ENCODE assay signal across 5 worm cellular contexts in the genomic region with DNA sequence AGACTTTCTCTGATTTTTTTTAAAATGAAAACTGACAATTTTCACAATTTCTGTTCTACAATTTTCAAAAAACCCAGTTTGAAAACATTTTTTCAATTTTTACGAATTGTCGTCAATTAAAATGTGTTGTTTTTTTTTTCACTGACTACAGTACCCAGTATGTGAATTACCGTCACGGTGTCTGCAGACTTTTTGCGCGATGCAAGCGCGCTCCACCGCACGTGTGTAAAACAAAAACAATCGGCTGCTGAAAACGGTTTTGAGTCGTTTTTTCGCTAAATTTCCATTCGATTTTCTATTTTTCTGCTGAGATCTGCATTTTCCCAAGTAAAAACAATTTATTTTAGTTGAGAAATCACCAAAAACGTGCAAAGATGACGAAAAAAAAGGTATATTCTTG.
TF ChIP-seq lines count a peak whose summit lies in the region.

No protein-coding gene starts in this region.

TF ChIP-seq in whole organism, L1 larva, 84 proteins besides CTCF, POLR2A, EP300 and RAD21 (continues in another document):
- peak; percentile 83 for TF ChIP-seq aha-1 (tag; optimal IDR thresholded peaks at IDR 0.05; lab: Kevin White, UChicago)
- peak in 1 of 2 experiments; percentile 94 for TF ChIP-seq mdl-1 (tag; optimal IDR thresholded peaks at IDR 0.05; lab: Kevin White, UChicago)
- peak; percentile 93 to 96 (median 94) for TF ChIP-seq dpl-1 (GFP tag; optimal IDR thresholded peaks at IDR 0.05; lab: Kevin White, UChicago)
- peak; percentile 94 for TF ChIP-seq elt-2 (tag; optimal IDR thresholded peaks at IDR 0.05; lab: Kevin White, UChicago)
- TF ChIP-seq hlh-4 (tag; optimal IDR thresholded peaks at IDR 0.05; lab: Kevin White, UChicago): peak; percentile 35
- peak; percentile 97 for TF ChIP-seq pax-3 (tag; optimal IDR thresholded peaks at IDR 0.05; lab: Kevin White, UChicago)
- TF ChIP-seq sup-37 (GFP tag; optimal IDR thresholded peaks at IDR 0.05; lab: Kevin White, UChicago): peak; percentile 88
- TF ChIP-seq C16A3.4 (tag; optimal IDR thresholded peaks at IDR 0.05; lab: Kevin White, UChicago): peak; percentile 98
- TF ChIP-seq nhr-76 (tag; optimal IDR thresholded peaks at IDR 0.05; lab: Kevin White, UChicago): peak; percentile 53
- TF ChIP-seq fkh-8 (tag; optimal IDR thresholded peaks at IDR 0.05; lab: Kevin White, UChicago): peak; percentile 99
- peak; percentile 99 for TF ChIP-seq hpl-2 (GFP tag; optimal IDR thresholded peaks at IDR 0.05; lab: Kevin White, UChicago)
- peak; percentile 98 for TF ChIP-seq efl-1 (optimal IDR thresholded peaks at IDR 0.05; lab: Kevin White, UChicago)
- TF ChIP-seq efl-1 (GFP tag; optimal IDR thresholded peaks at IDR 0.05 in 1 of 2; lab: Kevin White, UChicago): peak; percentile 91 to 99
- peak; percentile 97 for TF ChIP-seq lin-14 (GFP tag; optimal IDR thresholded peaks at IDR 0.05; lab: Kevin White, UChicago)
- TF ChIP-seq elt-3 (tag; optimal IDR thresholded peaks at IDR 0.05; lab: Kevin White, UChicago): peak; percentile 48 to 98 (median 89)
- TF ChIP-seq isw-1 (GFP tag; IDR thresholded peaks at IDR 0.05; lab: Robert Waterston, UW): peak; percentile 98
- TF ChIP-seq skn-1 (tag; optimal IDR thresholded peaks at IDR 0.05; lab: Kevin White, UChicago): peak; percentile 86

TF ChIP-seq in whole organism, L3 larva, 47 proteins besides CTCF, POLR2A, EP300 and RAD21 (continues in another document):
- TF ChIP-seq ztf-11 (tag; optimal IDR thresholded peaks at IDR 0.05; lab: Kevin White, UChicago) (no peak), daf-12 (tag; optimal IDR thresholded peaks at IDR 0.05; lab: Kevin White, UChicago) (peak; percentile 38), elt-2 (tag; optimal IDR thresholded peaks at IDR 0.05; lab: Kevin White, UChicago) (peak; percentile 88), aly-2 (tag; optimal IDR thresholded peaks at IDR 0.05; lab: Kevin White, UChicago) (peak; percentile 67), lsy-12 (tag; optimal IDR thresholded peaks at IDR 0.05; lab: Kevin White, UChicago) (peak; percentile 99), eor-1 (tag; optimal IDR thresholded peaks at IDR 0.05; lab: Kevin White, UChicago) (no peak), nhr-237 (tag; optimal IDR thresholded peaks at IDR 0.05; lab: Kevin White, UChicago) (peak; percentile 28), ceh-9 (tag; optimal IDR thresholded peaks at IDR 0.05; lab: Kevin White, UChicago) (no peak), unc-39 (tag; optimal IDR thresholded peaks at IDR 0.05; lab: Kevin White, UChicago) (peak; percentile 13), lin-39 (tag; optimal IDR thresholded peaks at IDR 0.05; lab: Kevin White, UChicago) (peak; percentile 94), nfya-1 (tag; optimal IDR thresholded peaks at IDR 0.05; lab: Kevin White, UChicago; ENCODE audit: insufficient read depth) (peak; percentile 99), ceh-16 (tag; optimal IDR thresholded peaks at IDR 0.05; lab: Kevin White, UChicago) (no peak), nhr-28 (tag; optimal IDR thresholded peaks at IDR 0.05; lab: Kevin White, UChicago) (peak; percentile 74), fkh-10 (GFP tag; optimal IDR thresholded peaks at IDR 0.05; lab: Kevin White, UChicago) (peak; percentile 90), ceh-82 (tag; optimal IDR thresholded peaks at IDR 0.05; lab: Kevin White, UChicago) (peak; percentile 92), mdl-1 (tag; optimal IDR thresholded peaks at IDR 0.05; lab: Kevin White, UChicago) (peak; percentile 57), ceh-28 (tag; optimal IDR thresholded peaks at IDR 0.05; lab: Kevin White, UChicago) (peak; percentile 90), nhr-12 (tag; optimal IDR thresholded peaks at IDR 0.05; lab: Kevin White, UChicago) (no peak)

TF ChIP-seq in whole organism, early embryonic, 17 proteins besides CTCF, POLR2A, EP300 and RAD21:
- peak; percentile 51; the same call in 1 of the 2 replicates for TF ChIP-seq pes-1 (GFP tag; IDR thresholded peaks at IDR 0.05; lab: Robert Waterston, UW)
- peak; percentile 1 for TF ChIP-seq hmg-4 (GFP tag; optimal IDR thresholded peaks at IDR 0.05; lab: Kevin White, UChicago)
- TF ChIP-seq scrt-1 (GFP tag; IDR thresholded peaks at IDR 0.05; lab: Robert Waterston, UW): no peak
- peak; percentile 76 for TF ChIP-seq F13C5.2 (tag; optimal IDR thresholded peaks at IDR 0.05; lab: Kevin White, UChicago)
TF ChIP-seq in whole organism, early embryonic: peak in this region for 3.

TF ChIP-seq in whole organism, midembryonic, 9 proteins besides CTCF, POLR2A, EP300 and RAD21:
- TF ChIP-seq T22C8.4 (GFP tag; IDR thresholded peaks at IDR 0.05; lab: Robert Waterston, UW) (no peak), ztf-23 (GFP tag; IDR thresholded peaks at IDR 0.05; lab: Robert Waterston, UW) (peak; percentile 77), cog-1 (tag; optimal IDR thresholded peaks at IDR 0.05; lab: Kevin White, UChicago) (peak; percentile 59), med-1 (GFP tag; optimal IDR thresholded peaks at IDR 0.05; lab: Kevin White, UChicago; ENCODE audit: insufficient read depth) (no peak), ztf-29 (GFP tag; IDR thresholded peaks at IDR 0.05; lab: Robert Waterston, UW) (no peak), flt-1 (GFP tag; IDR thresholded peaks at IDR 0.05; lab: Robert Waterston, UW) (0 out of 2 replicates have a peak, but pooled peaks have one; percentile 9), tab-1 (GFP tag; IDR thresholded peaks at IDR 0.05; lab: Robert Waterston, UW) (no peak), klf-2 (GFP tag; conservative IDR thresholded peaks at IDR 0.05; lab: Robert Waterston, UW) (no peak), ref-1 (GFP tag; conservative IDR thresholded peaks at IDR 0.05; lab: Robert Waterston, UW) (no peak)

TF ChIP-seq in whole organism, young adult, 124 proteins besides CTCF, POLR2A, EP300 and RAD21 (continues in another document):
- TF ChIP-seq egl-44 (GFP tag; IDR thresholded peaks at IDR 0.05; lab: Robert Waterston, UW): no peak
- TF ChIP-seq madf-8 (GFP tag; conservative IDR thresholded peaks at IDR 0.05; lab: Robert Waterston, UW): peak; percentile 57
- TF ChIP-seq unc-130 (GFP tag; optimal IDR thresholded peaks at IDR 0.05; lab: Kevin White, UChicago): peak; percentile 57
- TF ChIP-seq F49E8.2 (tag; optimal IDR thresholded peaks at IDR 0.05; lab: Kevin White, UChicago; ENCODE audit: insufficient read depth): peak; percentile 83
- peak; percentile 89 for TF ChIP-seq madf-10 (tag; optimal IDR thresholded peaks at IDR 0.05; lab: Kevin White, UChicago)
- 0 out of 2 replicates have a peak, but pooled peaks have one; percentile 18 for TF ChIP-seq lag-1 (GFP tag; IDR thresholded peaks at IDR 0.05; lab: Robert Waterston, UW)
- TF ChIP-seq efl-1 (GFP tag; optimal IDR thresholded peaks at IDR 0.05; lab: Kevin White, UChicago): peak; percentile 82
- TF ChIP-seq C06A6.2 (GFP tag; conservative IDR thresholded peaks at IDR 0.05; lab: Robert Waterston, UW): peak; percentile 94
- TF ChIP-seq ceh-91 (GFP tag; IDR thresholded peaks at IDR 0.05; lab: Robert Waterston, UW): peak; percentile 93
- peak; percentile 96 for TF ChIP-seq B0336.3 (GFP tag; IDR thresholded peaks at IDR 0.05; lab: Robert Waterston, UW)
- no peak for TF ChIP-seq fkh-3 (tag; optimal IDR thresholded peaks at IDR 0.05; lab: Kevin White, UChicago)
- peak; percentile 10 for TF ChIP-seq zim-3 (tag; optimal IDR thresholded peaks at IDR 0.05; lab: Kevin White, UChicago)
- peak; percentile 96 for TF ChIP-seq Y53G8AR.9 (GFP tag; conservative IDR thresholded peaks at IDR 0.05; lab: Robert Waterston, UW)
- peak; percentile 82 for TF ChIP-seq atf-7 (tag; optimal IDR thresholded peaks at IDR 0.05; lab: Kevin White, UChicago)
- peak; percentile 63 for TF ChIP-seq nhr-80 (tag; optimal IDR thresholded peaks at IDR 0.05; lab: Kevin White, UChicago)
- peak; percentile 97 for TF ChIP-seq lin-54 (GFP tag; optimal IDR thresholded peaks at IDR 0.05; lab: Kevin White, UChicago)
- TF ChIP-seq xnd-1 (tag; optimal IDR thresholded peaks at IDR 0.05; lab: Kevin White, UChicago): peak; percentile 36
- no peak for TF ChIP-seq sptf-2 (GFP tag; optimal IDR thresholded peaks at IDR 0.05; lab: Kevin White, UChicago)
- no peak for TF ChIP-seq dpff-1 (tag; optimal IDR thresholded peaks at IDR 0.05; lab: Kevin White, UChicago)
- peak; percentile 95 for TF ChIP-seq ZK185.1 (tag; optimal IDR thresholded peaks at IDR 0.05; lab: Kevin White, UChicago; ENCODE audit: poor library complexity, severe bottlenecking)
- TF ChIP-seq rcor-1 (GFP tag; IDR thresholded peaks at IDR 0.05; lab: Robert Waterston, UW): peak; percentile 93
- TF ChIP-seq bed-1 (GFP tag; IDR thresholded peaks at IDR 0.05; lab: Robert Waterston, UW): no peak
- TF ChIP-seq hmg-20 (GFP tag; IDR thresholded peaks at IDR 0.05; lab: Robert Waterston, UW): peak; percentile 80
- peak; percentile 75 for TF ChIP-seq snpc-3.4 (tag; optimal IDR thresholded peaks at IDR 0.05; lab: Kevin White, UChicago)
- no peak for TF ChIP-seq egrh-3 (GFP tag; IDR thresholded peaks at IDR 0.05; lab: Robert Waterston, UW)
- peak; percentile 38 for TF ChIP-seq F52B5.7 (tag; optimal IDR thresholded peaks at IDR 0.05; lab: Kevin White, UChicago)
- TF ChIP-seq mxl-1 (tag; optimal IDR thresholded peaks at IDR 0.05; lab: Kevin White, UChicago): no peak
- peak; percentile 92 for TF ChIP-seq repo-1 (tag; optimal IDR thresholded peaks at IDR 0.05; lab: Kevin White, UChicago)
- no peak for TF ChIP-seq Y53F4B.3 (GFP tag; IDR thresholded peaks at IDR 0.05; lab: Robert Waterston, UW)
- peak; percentile 99 for TF ChIP-seq K11D2.4 (GFP tag; IDR thresholded peaks at IDR 0.05; lab: Robert Waterston, UW)
- TF ChIP-seq ztf-22 (GFP tag; optimal IDR thresholded peaks at IDR 0.05; lab: Kevin White, UChicago): peak; percentile 60
- TF ChIP-seq cebp-2 (GFP tag; IDR thresholded peaks at IDR 0.05; lab: Robert Waterston, UW): 0 out of 2 replicates have a peak, but pooled peaks have one; percentile 62
- 0 out of 2 replicates have a peak, but pooled peaks have one; percentile 65 for TF ChIP-seq sea-2 (GFP tag; IDR thresholded peaks at IDR 0.05; lab: Robert Waterston, UW)
- peak; percentile 41 for TF ChIP-seq mel-28 (tag; optimal IDR thresholded peaks at IDR 0.05; lab: Kevin White, UChicago; ENCODE audit: borderline replicate concordance)
- peak; percentile 12 for TF ChIP-seq rpc-1 (optimal IDR thresholded peaks at IDR 0.05; lab: Kevin White, UChicago)
- no peak for TF ChIP-seq rpc-1 (tag; optimal IDR thresholded peaks at IDR 0.05; lab: Kevin White, UChicago)
- TF ChIP-seq lir-1 (GFP tag; conservative IDR thresholded peaks at IDR 0.05; lab: Robert Waterston, UW): peak; percentile 98
- TF ChIP-seq ets-4 (GFP tag; optimal IDR thresholded peaks at IDR 0.05; lab: Kevin White, UChicago): no peak
- TF ChIP-seq ceh-58 (GFP tag; IDR thresholded peaks at IDR 0.05; lab: Robert Waterston, UW): no peak
- peak; percentile 92 for TF ChIP-seq F23B12.7 (tag; optimal IDR thresholded peaks at IDR 0.05; lab: Kevin White, UChicago; ENCODE audit: insufficient read depth)
- TF ChIP-seq K12H6.12 (tag; optimal IDR thresholded peaks at IDR 0.05; lab: Kevin White, UChicago): peak; percentile 94
- peak; percentile 96 for TF ChIP-seq somi-1 (GFP tag; optimal IDR thresholded peaks at IDR 0.05; lab: Kevin White, UChicago)

Comparison
In these comparisons a context has a peak if more than half of its experiments do, and no peak if none do; other contexts are left out.
1. Of the 8 proteins assayed by ChIP-seq in both whole organism, young adult and whole organism, L1 larva: peak only in whole organism, young adult: unc-62; only in whole organism, L1 larva: none; in both: dpl-1, efl-1, lin-35, nhr-90, snpc-4 and unc-130; in neither: 0; mixed calls (peak in some experiments, not most) for 1.